Worm (Caenorhabditis elegans) whole organism, L4 larva: ENCODE measurements around the gene atg-13.
A peak's percentile ranks its signal among the peaks of the same experiment; 100 is the strongest.

Experiments used
- D1046.2 ChIP-seq: fragments of 200-800 bp; sonication (Bioruptor generic); IDR thresholded peaks from 2 replicates; pipeline ENCODE4 v1.3.6; 2022; ENCODE audit warnings: missing genetic modification characterization, missing compliant biosample characterization
- F10B5.3 ChIP-seq: sonication (generic microtip); optimal IDR thresholded peaks from 2 replicates; lab custom pipeline; 2016; ENCODE audit warnings: mild to moderate bottlenecking, missing genetic modification characterization, missing compliant biosample characterization
- F37D6.2 ChIP-seq: sonication (generic microtip); optimal IDR thresholded peaks from 2 replicates; lab custom pipeline; 2016; ENCODE audit warnings: mild to moderate bottlenecking, missing genetic modification characterization, missing compliant biosample characterization
- F44E2.7 ChIP-seq: fragments of 200-800 bp; sonication (Bioruptor generic); IDR thresholded peaks from 2 replicates; pipeline ENCODE4 v2.1.2; 2022; ENCODE audit warnings: missing genetic modification characterization, missing compliant biosample characterization
- T26A8.4 ChIP-seq: fragments of 200-800 bp; sonication (Bioruptor generic); IDR thresholded peaks from 2 replicates; pipeline ENCODE4 v1.3.6; 2022; ENCODE audit warnings: missing genetic modification characterization, missing compliant biosample characterization
- Y48G9A.11 ChIP-seq: fragments of 200-800 bp; sonication (Bioruptor generic); IDR thresholded peaks from 2 replicates; pipeline ENCODE4 v1.3.6; 2022; ENCODE audit warnings: missing genetic modification reagents, missing genetic modification characterization, missing compliant biosample characterization
- Y5F2A.4 ChIP-seq: fragments of 200-800 bp; sonication (Bioruptor generic); optimal IDR thresholded peaks from 2 replicates; lab custom pipeline; 2018; ENCODE audit warnings: mild to moderate bottlenecking, missing genetic modification characterization, missing compliant biosample characterization
- ZK546.5 ChIP-seq, 2 experiments: sonication (generic microtip); optimal IDR thresholded peaks; 2 replicates each; lab custom pipeline; 2017; ENCODE audit warnings: missing biosample characterization in 2 of 2, missing genetic modification characterization in 2 of 2
- ama-1 ChIP-seq: fragments of 150-350 bp; optimal IDR thresholded peaks from 2 replicates; lab custom pipeline; 2014; ENCODE audit warnings: inconsistent platforms, mixed read lengths
- arid-1 ChIP-seq: fragments of 200-800 bp; sonication (Bioruptor generic); conservative IDR thresholded peaks from 2 replicates; pipeline ENCODE4 v1.3.6; 2022; ENCODE audit warnings: missing genetic modification reagents, missing genetic modification characterization, missing compliant biosample characterization
- ceh-20 ChIP-seq: fragments of 200-800 bp; sonication (Bioruptor generic); IDR thresholded peaks from 2 replicates; pipeline ENCODE4 v1.3.6; 2022; ENCODE audit warnings: missing genetic modification reagents, missing genetic modification characterization, missing compliant biosample characterization
- ceh-28 ChIP-seq: fragments of 150-350 bp; optimal IDR thresholded peaks from 2 replicates; lab custom pipeline; 2014; ENCODE audit warnings: missing biosample characterization, missing genetic modification reagents, missing genetic modification characterization
- ceh-32 ChIP-seq: sonication (generic microtip); optimal IDR thresholded peaks from 2 replicates; lab custom pipeline; 2016; ENCODE audit warnings: mild to moderate bottlenecking, missing genetic modification characterization, missing compliant biosample characterization; ENCODE audit not compliant: poor library complexity
- ctbp-1 ChIP-seq: fragments of 200-800 bp; sonication (Bioruptor generic); IDR thresholded peaks from 2 replicates; pipeline ENCODE4 v1.3.6; 2022; ENCODE audit warnings: missing genetic modification reagents, missing genetic modification characterization, missing compliant biosample characterization
- daf-16 ChIP-seq, 3 experiments: sonication (generic microtip); optimal IDR thresholded peaks; 2 replicates each; lab custom pipeline; 2016 to 2017; ENCODE audit warnings: missing genetic modification characterization in 3 of 3, missing genetic modification reagents in 3 of 3, mild to moderate bottlenecking in 2 of 3, missing compliant biosample characterization in 2 of 3, missing biosample characterization in 1 of 3, moderate library complexity in 1 of 3
- dmd-8 ChIP-seq: fragments of 200-800 bp; sonication (Bioruptor generic); IDR thresholded peaks from 2 replicates; pipeline ENCODE4 v1.3.6; 2022; ENCODE audit warnings: missing genetic modification characterization, missing compliant biosample characterization
- dmd-9 ChIP-seq: fragments of 200-800 bp; sonication (Bioruptor generic); IDR thresholded peaks from 2 replicates; pipeline ENCODE4 v1.3.6; 2022; ENCODE audit warnings: missing genetic modification reagents, missing genetic modification characterization, missing compliant biosample characterization
- duxl-1 ChIP-seq: sonication (generic microtip); optimal IDR thresholded peaks from 2 replicates; lab custom pipeline; 2016; ENCODE audit warnings: mild to moderate bottlenecking, missing genetic modification characterization, moderate library complexity, missing compliant biosample characterization; ENCODE audit not compliant: poor library complexity
- dve-1 ChIP-seq: sonication (generic microtip); optimal IDR thresholded peaks from 2 replicates; lab custom pipeline; 2017; ENCODE audit warnings: antibody characterized with exemption, mild to moderate bottlenecking, missing genetic modification characterization, missing compliant biosample characterization; ENCODE audit not compliant: insufficient read depth
- hif-1 ChIP-seq, 2 experiments: sonication (generic microtip); optimal IDR thresholded peaks; 2 replicates each; lab custom pipeline; 2016 to 2017; ENCODE audit warnings: missing compliant biosample characterization in 2 of 2, missing genetic modification characterization in 2 of 2, missing genetic modification reagents in 2 of 2, missing genotype in 2 of 2, mild to moderate bottlenecking in 1 of 2
- hlh-30 ChIP-seq: sonication (generic microtip); optimal IDR thresholded peaks from 2 replicates; lab custom pipeline; 2017; ENCODE audit warnings: antibody characterized with exemption, mild to moderate bottlenecking, missing genetic modification characterization, missing compliant biosample characterization; ENCODE audit not compliant: insufficient read depth
- hmg-1.1 ChIP-seq: fragments of 200-800 bp; sonication (Bioruptor generic); IDR thresholded peaks from 2 replicates; pipeline ENCODE4 v1.3.6; 2022; ENCODE audit warnings: missing genetic modification reagents, missing genetic modification characterization, missing compliant biosample characterization
- lin-1 ChIP-seq: fragments of 200-800 bp; sonication (Bioruptor generic); IDR thresholded peaks from 2 replicates; pipeline ENCODE4 v1.3.6; 2022; ENCODE audit warnings: missing genetic modification reagents, missing genetic modification characterization, missing compliant biosample characterization
- lin-15B ChIP-seq: fragments of 150-350 bp; sonication (generic microtip); optimal IDR thresholded peaks from 3 replicates; lab custom pipeline; 2014; ENCODE audit warnings: missing biosample characterization, missing genetic modification characterization
- lir-3 ChIP-seq: sonication (generic microtip); optimal IDR thresholded peaks from 2 replicates; lab custom pipeline; 2016; ENCODE audit warnings: mild to moderate bottlenecking, missing genetic modification characterization, missing compliant biosample characterization
- lsy-2 ChIP-seq, 2 experiments: fragments of 150-350 bp in 1 of 2; sonication (generic microtip) in 1 of 2; optimal IDR thresholded peaks; 2 replicates each; lab custom pipeline; 2014 to 2017; ENCODE audit warnings: missing biosample characterization in 2 of 2, missing genetic modification characterization in 2 of 2
- madf-5 ChIP-seq, 2 experiments: fragments of 200-800 bp; sonication (Bioruptor generic); IDR thresholded peaks; 2 replicates each; pipeline ENCODE4 v1.3.6; 2022; ENCODE audit warnings: missing compliant biosample characterization in 2 of 2, missing genetic modification characterization in 2 of 2
- mes-2 ChIP-seq: sonication (generic microtip); optimal IDR thresholded peaks from 2 replicates; lab custom pipeline; 2016; ENCODE audit warnings: missing genotype, mild to moderate bottlenecking, missing genetic modification characterization, missing compliant biosample characterization; ENCODE audit not compliant: poor library complexity, severe bottlenecking
- mxl-3 ChIP-seq: fragments of 200-800 bp; sonication (Bioruptor generic); optimal IDR thresholded peaks from 2 replicates; lab custom pipeline; 2018; ENCODE audit warnings: mild to moderate bottlenecking, missing genetic modification characterization, missing compliant biosample characterization
- nhr-10 ChIP-seq: fragments of 150-350 bp; optimal IDR thresholded peaks from 2 replicates; lab custom pipeline; 2014; ENCODE audit warnings: missing biosample characterization, missing genetic modification characterization
- nhr-11 ChIP-seq: fragments of 150-350 bp; optimal IDR thresholded peaks from 2 replicates; lab custom pipeline; 2014; ENCODE audit warnings: missing biosample characterization, missing genetic modification characterization
- nhr-25 ChIP-seq: sonication (generic microtip); optimal IDR thresholded peaks from 2 replicates; lab custom pipeline; 2017; ENCODE audit warnings: missing genetic modification characterization, mild to moderate bottlenecking, missing compliant biosample characterization, antibody characterized with exemption, moderate library complexity, borderline replicate concordance; ENCODE audit not compliant: insufficient read depth
- nhr-28 ChIP-seq: fragments of 150-350 bp; optimal IDR thresholded peaks from 2 replicates; lab custom pipeline; 2014; ENCODE audit warnings: missing biosample characterization, missing genetic modification characterization
- nhr-48 ChIP-seq: sonication (generic microtip); optimal IDR thresholded peaks from 2 replicates; lab custom pipeline; 2016; ENCODE audit warnings: mild to moderate bottlenecking, missing genetic modification characterization, missing compliant biosample characterization
- nhr-6 ChIP-seq: fragments of 150-350 bp; optimal IDR thresholded peaks from 2 replicates; lab custom pipeline; 2014; ENCODE audit warnings: missing biosample characterization, missing genetic modification characterization
- nhr-77 ChIP-seq: fragments of 150-350 bp; optimal IDR thresholded peaks from 2 replicates; lab custom pipeline; 2014; ENCODE audit warnings: missing biosample characterization, missing genetic modification characterization
- pha-4 ChIP-seq, 2 experiments: fragments of 150-350 bp in 1 of 2; fragments of 200-800 bp in 1 of 2; sonication (Bioruptor generic) in 1 of 2; IDR thresholded peaks in 1 of 2; optimal IDR thresholded peaks in 1 of 2; 2 replicates each; pipeline versions ENCODE4 v1.3.6 to Lab custom; 2014 to 2022; ENCODE audit warnings: missing genetic modification characterization in 2 of 2, missing genetic modification reagents in 2 of 2, missing biosample characterization in 1 of 2, missing compliant biosample characterization in 1 of 2
- php-3 ChIP-seq: fragments of 200-800 bp; sonication (Bioruptor generic); IDR thresholded peaks from 2 replicates; pipeline ENCODE4 v1.3.6; 2022; ENCODE audit warnings: missing genetic modification reagents, missing genetic modification characterization, missing compliant biosample characterization
- rbr-2 ChIP-seq: sonication (generic microtip); optimal IDR thresholded peaks from 2 replicates; lab custom pipeline; 2016; ENCODE audit warnings: missing genotype, missing genetic modification characterization, missing compliant biosample characterization
- snpc-1.2 ChIP-seq: fragments of 200-800 bp; sonication (Bioruptor generic); IDR thresholded peaks from 2 replicates; pipeline ENCODE4 v1.3.6; 2022; ENCODE audit warnings: missing genetic modification reagents, missing genetic modification characterization, missing compliant biosample characterization
- tag-97 ChIP-seq: fragments of 200-800 bp; sonication (Bioruptor generic); IDR thresholded peaks from 2 replicates; pipeline ENCODE4 v1.3.6; 2022; ENCODE audit warnings: missing genetic modification characterization, missing compliant biosample characterization
- unc-130 ChIP-seq: sonication (generic microtip); optimal IDR thresholded peaks from 2 replicates; lab custom pipeline; 2016; ENCODE audit warnings: missing genetic modification reagents, missing genetic modification characterization, missing compliant biosample characterization
- unc-62 ChIP-seq, 3 experiments: fragments of 150-350 bp in 1 of 3; sonication (generic microtip); optimal IDR thresholded peaks in 2 of 3; peaks in 1 of 3; 1 replicate in 1 of 3; 2 replicates in 2 of 3; lab custom pipeline; 2014 to 2017; ENCODE audit warnings: missing biosample characterization in 3 of 3, missing genetic modification characterization in 3 of 3, missing genetic modification reagents in 3 of 3, missing genotype in 1 of 3
- vab-7 ChIP-seq: fragments of 200-800 bp; sonication (Bioruptor generic); IDR thresholded peaks from 2 replicates; pipeline ENCODE4 v1.3.6; 2022; ENCODE audit warnings: missing genetic modification reagents, missing genetic modification characterization, missing compliant biosample characterization
- zfp-3 ChIP-seq: fragments of 200-800 bp; sonication (Bioruptor generic); conservative IDR thresholded peaks from 2 replicates; pipeline ENCODE4 v1.3.6; 2022; ENCODE audit warnings: missing genetic modification reagents, missing genetic modification characterization, missing compliant biosample characterization
- ztf-7 ChIP-seq: fragments of 150-350 bp; optimal IDR thresholded peaks from 2 replicates; lab custom pipeline; 2014; ENCODE audit warnings: missing biosample characterization, missing genetic modification characterization

The atg-13 gene

DNA sequence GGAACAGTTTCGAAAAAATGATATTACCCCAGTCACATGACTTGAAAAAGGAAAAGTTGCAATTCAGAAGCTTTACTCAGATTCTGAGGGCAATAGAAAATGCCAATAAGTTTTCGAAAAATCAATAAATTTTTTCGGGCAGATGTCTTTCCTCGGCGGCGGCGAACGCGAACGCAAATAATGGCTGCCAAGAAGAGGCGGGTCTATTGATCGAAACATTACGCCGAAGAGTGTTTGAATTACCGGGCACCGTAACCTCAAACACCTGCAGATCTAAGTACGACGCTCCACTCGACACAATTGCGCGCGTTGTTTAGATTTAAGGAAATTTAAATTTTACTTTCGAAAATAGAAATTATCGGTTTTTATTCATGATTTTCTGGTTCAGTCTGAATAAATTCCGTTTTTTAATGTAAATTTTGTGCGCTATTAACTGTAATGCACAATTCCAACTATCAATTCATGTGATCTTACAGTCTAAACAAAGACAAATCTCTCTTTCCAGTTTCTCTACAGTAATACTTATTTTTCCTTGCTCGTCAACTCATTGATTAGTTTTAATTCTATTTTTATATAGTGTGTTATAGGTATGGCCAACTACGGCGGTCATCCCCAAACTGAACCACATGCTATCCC is 5.9 kb upstream of the atg-13 start, which contains the start of gene prp-8:
TSS of gene prp-8 (plus strand) at position 586 of the 636 bp plus-strand sequence.
- TF ChIP-seq ZK546.5 (tag; optimal IDR thresholded peaks at IDR 0.05; lab: Kevin White, UChicago) (peak in 1 of 2 experiments; percentile 94), unc-62 (GFP tag; optimal IDR thresholded peaks at IDR 0.05 in 1 of 2; lab: Kevin White, UChicago) (peak in 1 of 2 experiments; percentile 98), unc-62 (tag; optimal IDR thresholded peaks at IDR 0.05; lab: Kevin White, UChicago) (no peak), F37D6.2 (tag; lab: Kevin White, UChicago) (peak; percentile 62), rbr-2 (peak; percentile 85), mxl-3 (peak; percentile 67), nhr-25 (tag; lab: Kevin White, UChicago) (peak; percentile 87), zfp-3 (0 out of 2 replicates have a peak, but pooled peaks have one; percentile 58), D1046.2 (GFP tag; lab: Robert Waterston, UW) (no peak), dmd-8 (no peak), hmg-1.1 (GFP tag; lab: Robert Waterston, UW) (peak; percentile 76), hif-1 (tag; optimal IDR thresholded peaks at IDR 0.05; lab: Kevin White, UChicago) (peak in 1 of 2 experiments; percentile 80), F44E2.7 (no peak), nhr-6 (peak; percentile 89), nhr-48 (tag; lab: Kevin White, UChicago) (peak; percentile 16), snpc-1.2 (GFP tag; lab: Robert Waterston, UW) (0 out of 2 replicates have a peak, but pooled peaks have one; percentile 23), pha-4 (GFP tag; IDR thresholded peaks at IDR 0.05; lab: Robert Waterston, UW) (no peak), pha-4 (tag; optimal IDR thresholded peaks at IDR 0.05; lab: Kevin White, UChicago) (peak; percentile 94), madf-5 (GFP tag; IDR thresholded peaks at IDR 0.05; lab: Robert Waterston, UW) (no peak), ceh-32 (no peak), lsy-2 (tag; optimal IDR thresholded peaks at IDR 0.05; lab: Kevin White, UChicago) (peak; percentile 94 to 99), duxl-1 (peak; percentile 83), php-3 (no peak), lin-15B (tag; lab: Kevin White, UChicago) (peak; percentile 29), arid-1 (GFP tag; lab: Robert Waterston, UW) (peak; percentile 74), T26A8.4 (peak; percentile 74), dmd-9 (GFP tag; lab: Robert Waterston, UW) (peak; percentile 50; the same call in 1 of the 2 replicates), mes-2 (tag; lab: Kevin White, UChicago) (peak; percentile 95), unc-130 (peak; percentile 25), nhr-77 (tag; lab: Kevin White, UChicago) (peak; percentile 69), ama-1 (lab: Kevin White, UChicago) (peak; percentile 78), ceh-20 (GFP tag; lab: Robert Waterston, UW) (peak; percentile 68; the same call in 1 of the 2 replicates), nhr-28 (peak; percentile 51), tag-97 (GFP tag; lab: Robert Waterston, UW) (no peak), nhr-11 (tag; lab: Kevin White, UChicago) (peak; percentile 68), dve-1 (tag; lab: Kevin White, UChicago) (peak; percentile 92), Y5F2A.4 (no peak), daf-16 (GFP tag; optimal IDR thresholded peaks at IDR 0.05; lab: Kevin White, UChicago) (no peak), daf-16 (tag; optimal IDR thresholded peaks at IDR 0.05; lab: Kevin White, UChicago) (peak; percentile 74), Y48G9A.11 (peak; percentile 95), ctbp-1 (GFP tag; lab: Robert Waterston, UW) (peak; percentile 68), F10B5.3 (no peak), nhr-10 (no peak), lir-3 (tag; lab: Kevin White, UChicago) (no peak), ztf-7 (no peak), hlh-30 (tag; lab: Kevin White, UChicago) (peak; percentile 91), lin-1 (GFP tag; lab: Robert Waterston, UW) (0 out of 2 replicates have a peak, but pooled peaks have one; percentile 32), ceh-28 (tag; lab: Kevin White, UChicago) (peak; percentile 77), vab-7 (GFP tag; lab: Robert Waterston, UW) (peak; percentile 26; the same call in 1 of the 2 replicates)
